Worm (Caenorhabditis elegans): ENCODE results near the gene col-34.

ce11 chrIV:4269308-4269707, 24.9 kb upstream of the col-34 start, which contains the start of gene F36A4.3:
- no peak for TF ChIP-seq W03F9.2 (tag; optimal IDR thresholded peaks at IDR 0.05)
- no peak for TF ChIP-seq him-1 (tag; optimal IDR thresholded peaks at IDR 0.05)
